Fruit fly (Drosophila melanogaster) whole organism, embryonic: Measurements from ENCODE around the gene Tim8.

Experiments used
- Antp ChIP-seq: fragments of 200-800 bp; sonication (Bioruptor generic); optimal IDR thresholded peaks from 3 replicates; lab custom pipeline; 2016; ENCODE audit warnings: missing biosample characterization, missing genetic modification characterization
- CG10274 ChIP-seq: fragments of 200-800 bp; sonication (Bioruptor generic); optimal IDR thresholded peaks from 3 replicates; lab custom pipeline; 2017; ENCODE audit warnings: missing biosample characterization, mild to moderate bottlenecking, missing genetic modification characterization
- CG12659 ChIP-seq: fragments of 200-800 bp; sonication (Bioruptor generic); optimal IDR thresholded peaks from 3 replicates; lab custom pipeline; 2017; ENCODE audit warnings: mild to moderate bottlenecking, missing biosample characterization, missing genetic modification reagents, missing genetic modification characterization
- CG12744 ChIP-seq: fragments of 200-800 bp; sonication (Bioruptor generic); optimal IDR thresholded peaks from 2 replicates; lab custom pipeline; 2016; ENCODE audit warnings: missing biosample characterization, missing genetic modification characterization
- CG13123 ChIP-seq: fragments of 200-800 bp; sonication (Bioruptor generic); optimal IDR thresholded peaks from 2 replicates; lab custom pipeline; 2016; ENCODE audit warnings: missing biosample characterization, missing genetic modification characterization
- CG16815 ChIP-seq: fragments of 200-800 bp; sonication (Bioruptor generic); optimal IDR thresholded peaks from 3 replicates; lab custom pipeline; 2017; ENCODE audit warnings: missing biosample characterization, mild to moderate bottlenecking, missing genetic modification characterization
- CG16863 ChIP-seq: fragments of 200-800 bp; sonication (Bioruptor generic); optimal IDR thresholded peaks from 3 replicates; lab custom pipeline; 2016; ENCODE audit warnings: missing biosample characterization, missing genetic modification characterization
- CG17359 ChIP-seq: fragments of 200-800 bp; sonication (Bioruptor generic); optimal IDR thresholded peaks from 3 replicates; lab custom pipeline; 2018; ENCODE audit warnings: missing biosample characterization, mild to moderate bottlenecking, missing genetic modification characterization, moderate library complexity
- CG17829 ChIP-seq: fragments of 200-800 bp; optimal IDR thresholded peaks from 2 replicates; lab custom pipeline; 2019; ENCODE audit warnings: missing biosample characterization, mild to moderate bottlenecking, missing genetic modification characterization, moderate library complexity
- CG18262 ChIP-seq: fragments of 200-800 bp; optimal IDR thresholded peaks from 3 replicates; lab custom pipeline; 2019; ENCODE audit warnings: missing biosample characterization, mild to moderate bottlenecking, missing genetic modification characterization, moderate library complexity
- CG18619 ChIP-seq: fragments of 200-800 bp; sonication (Bioruptor generic); optimal IDR thresholded peaks from 3 replicates; lab custom pipeline; 2017; ENCODE audit warnings: missing biosample characterization, mild to moderate bottlenecking, missing genetic modification characterization
- CG2875 ChIP-seq: fragments of 200-800 bp; sonication (Bioruptor generic); optimal IDR thresholded peaks from 2 replicates; lab custom pipeline; 2017; ENCODE audit warnings: missing biosample characterization, mild to moderate bottlenecking, missing genetic modification characterization, missing genetic modification reagents
- CG31224 ChIP-seq: fragments of 200-800 bp; sonication (Bioruptor generic); IDR thresholded peaks from 2 replicates; pipeline ENCODE4 v1.3.6; 2022; ENCODE audit warnings: missing biosample characterization, missing genetic modification characterization
- CG33557 ChIP-seq: fragments of 200-800 bp; sonication (Bioruptor generic); optimal IDR thresholded peaks from 2 replicates; lab custom pipeline; 2019; ENCODE audit warnings: missing biosample characterization, mild to moderate bottlenecking, missing genetic modification characterization, moderate library complexity
- CG3995 ChIP-seq: fragments of 200-800 bp; sonication (Bioruptor generic); optimal IDR thresholded peaks from 3 replicates; lab custom pipeline; 2016; ENCODE audit warnings: missing biosample characterization, missing genetic modification characterization
- CG5953 ChIP-seq: fragments of 200-800 bp; sonication (Bioruptor generic); IDR thresholded peaks from 2 replicates; pipeline ENCODE4 v1.3.6; 2022; ENCODE audit warnings: missing biosample characterization, missing genetic modification characterization
- CG7556 ChIP-seq: fragments of 200-800 bp; sonication (Bioruptor generic); optimal IDR thresholded peaks from 2 replicates; lab custom pipeline; 2017; ENCODE audit warnings: missing biosample characterization, mild to moderate bottlenecking, missing genetic modification characterization
- CG7786 ChIP-seq: fragments of 200-800 bp; sonication (Bioruptor generic); optimal IDR thresholded peaks from 2 replicates; lab custom pipeline; 2016; ENCODE audit warnings: missing biosample characterization, missing genetic modification characterization
- CG7839 ChIP-seq: fragments of 200-800 bp; sonication (Bioruptor generic); optimal IDR thresholded peaks from 3 replicates; lab custom pipeline; 2018; ENCODE audit warnings: missing biosample characterization, mild to moderate bottlenecking, missing genetic modification characterization, moderate library complexity
- CG8359 ChIP-seq: fragments of 200-800 bp; sonication (Bioruptor generic); optimal IDR thresholded peaks from 2 replicates; lab custom pipeline; 2017; ENCODE audit warnings: missing biosample characterization, mild to moderate bottlenecking, missing genetic modification characterization, borderline replicate concordance
- CG8388 ChIP-seq: fragments of 200-800 bp; sonication (Bioruptor generic); optimal IDR thresholded peaks from 2 replicates; lab custom pipeline; 2019; ENCODE audit warnings: missing biosample characterization, mild to moderate bottlenecking, missing genetic modification characterization, moderate library complexity
- CG8478 ChIP-seq: fragments of >200 bp; optimal IDR thresholded peaks from 2 replicates; lab custom pipeline; 2018
- CG8924 ChIP-seq: fragments of 200-800 bp; optimal IDR thresholded peaks from 3 replicates; lab custom pipeline; 2019; ENCODE audit warnings: missing biosample characterization, mild to moderate bottlenecking, missing genetic modification characterization, moderate library complexity
- Dad ChIP-seq: fragments of 200-800 bp; sonication (Bioruptor generic); optimal IDR thresholded peaks from 3 replicates; lab custom pipeline; 2016; ENCODE audit warnings: missing biosample characterization, missing genetic modification characterization
- Dbx ChIP-seq: fragments of 200-800 bp; sonication (Bioruptor generic); IDR thresholded peaks from 3 replicates; pipeline ENCODE4 v1.3.6; 2022; ENCODE audit warnings: missing biosample characterization, missing genetic modification characterization
- Doc3 ChIP-seq: fragments of 200-800 bp; sonication (Bioruptor generic); IDR thresholded peaks from 3 replicates; pipeline ENCODE4 v1.3.6; 2022; ENCODE audit warnings: missing biosample characterization, missing genetic modification characterization; ENCODE audit not compliant: partially characterized antibody
- Dp ChIP-seq: fragments of 200-800 bp; sonication (Bioruptor generic); optimal IDR thresholded peaks from 2 replicates; lab custom pipeline; 2018; ENCODE audit warnings: missing biosample characterization, mild to moderate bottlenecking, missing genetic modification characterization, moderate library complexity
- Drgx ChIP-seq: fragments of 200-800 bp; sonication (Bioruptor generic); IDR thresholded peaks from 2 replicates; pipeline ENCODE4 v1.3.6; 2022; ENCODE audit warnings: missing biosample characterization, missing genetic modification characterization
- Ets65A ChIP-seq: fragments of 200-800 bp; sonication (Bioruptor generic); peaks from one replicate; lab custom pipeline; 2016; ENCODE audit warnings: missing biosample characterization, missing genetic modification characterization
- HLH3B ChIP-seq: fragments of 200-800 bp; sonication (Bioruptor generic); IDR thresholded peaks from 2 replicates; pipeline ENCODE4 v1.3.6; 2022; ENCODE audit warnings: missing biosample characterization, missing genetic modification characterization
- Hmr ChIP-seq: fragments of 200-800 bp; sonication (Bioruptor generic); optimal IDR thresholded peaks from 3 replicates; lab custom pipeline; 2017; ENCODE audit warnings: mild to moderate bottlenecking, missing biosample characterization, missing genetic modification reagents, missing genetic modification characterization
- Opbp ChIP-seq: fragments of 200-800 bp; sonication (Bioruptor generic); IDR thresholded peaks from 3 replicates; pipeline ENCODE4 v1.3.6; 2022; ENCODE audit warnings: missing biosample characterization, missing genetic modification characterization; ENCODE audit not compliant: partially characterized antibody
- PHDP ChIP-seq: fragments of 200-800 bp; sonication (Bioruptor generic); optimal IDR thresholded peaks from 3 replicates; lab custom pipeline; 2018; ENCODE audit warnings: missing biosample characterization, mild to moderate bottlenecking, missing genetic modification characterization, moderate library complexity
- Pdp1 ChIP-seq, 2 experiments: fragments of 200-800 bp; sonication (Bioruptor generic); optimal IDR thresholded peaks; 3 replicates each; lab custom pipeline; 2016; ENCODE audit warnings: missing biosample characterization in 2 of 2, missing genetic modification characterization in 2 of 2, mild to moderate bottlenecking in 1 of 2, moderate library complexity in 1 of 2
- Poxn ChIP-seq: fragments of 200-800 bp; sonication (Bioruptor generic); IDR thresholded peaks from 2 replicates; pipeline ENCODE4 v1.3.6; 2022; ENCODE audit warnings: missing biosample characterization, missing genetic modification characterization
- Ptx1 ChIP-seq: fragments of 200-800 bp; sonication (Bioruptor generic); IDR thresholded peaks from 2 replicates; pipeline ENCODE4 v1.3.6; 2022; ENCODE audit warnings: missing biosample characterization, missing genetic modification characterization
- Six4 ChIP-seq: fragments of 200-800 bp; sonication (Bioruptor generic); optimal IDR thresholded peaks from 2 replicates; lab custom pipeline; 2016; ENCODE audit warnings: missing biosample characterization, missing genetic modification characterization
- ara ChIP-seq: fragments of 200-800 bp; sonication (Bioruptor generic); IDR thresholded peaks from 2 replicates; pipeline ENCODE4 v1.3.6; 2022; ENCODE audit warnings: missing biosample characterization, missing genetic modification characterization
- bigmax ChIP-seq: fragments of 200-800 bp; sonication (Bioruptor generic); optimal IDR thresholded peaks from 2 replicates; lab custom pipeline; 2018; ENCODE audit warnings: missing biosample characterization, mild to moderate bottlenecking, missing genetic modification characterization
- chif ChIP-seq, 2 experiments: fragments of 200-800 bp; sonication (Bioruptor generic); optimal IDR thresholded peaks; 3 replicates each; lab custom pipeline; 2016; ENCODE audit warnings: missing biosample characterization in 2 of 2, missing genetic modification characterization in 2 of 2
- chinmo ChIP-seq: fragments of 200-800 bp; sonication (Bioruptor generic); IDR thresholded peaks from 4 replicates; pipeline ENCODE4 v1.3.6; 2022; ENCODE audit warnings: missing biosample characterization, missing genetic modification characterization; ENCODE audit not compliant: partially characterized antibody
- gce ChIP-seq: fragments of 200-800 bp; sonication (Bioruptor generic); IDR thresholded peaks from 3 replicates; pipeline ENCODE4 v1.3.6; 2022; ENCODE audit warnings: missing biosample characterization, missing genetic modification characterization
- gcm ChIP-seq: fragments of 200-800 bp; sonication (Bioruptor generic); optimal IDR thresholded peaks from 2 replicates; lab custom pipeline; 2019; ENCODE audit warnings: missing biosample characterization, mild to moderate bottlenecking, missing genetic modification characterization, moderate library complexity
- hbn ChIP-seq: fragments of 200-800 bp; sonication (Bioruptor generic); IDR thresholded peaks from 2 replicates; pipeline ENCODE4 v1.3.6; 2022; ENCODE audit warnings: missing biosample characterization, missing genetic modification characterization; ENCODE audit not compliant: partially characterized antibody
- klu ChIP-seq: fragments of 200-800 bp; sonication (Bioruptor generic); IDR thresholded peaks from 2 replicates; pipeline ENCODE4 v1.3.6; 2022; ENCODE audit warnings: missing biosample characterization, missing genetic modification characterization
- otp ChIP-seq: fragments of 200-800 bp; sonication (Bioruptor generic); IDR thresholded peaks from 3 replicates; pipeline ENCODE4, ENCODE4 v1.3.6; 2022; ENCODE audit warnings: missing biosample characterization, missing genetic modification characterization
- sisA ChIP-seq: fragments of 200-800 bp; sonication (Bioruptor generic); IDR thresholded peaks from 2 replicates; pipeline ENCODE4 v1.3.6; 2022; ENCODE audit warnings: missing biosample characterization, missing genetic modification characterization
- trh ChIP-seq: fragments of 200-800 bp; sonication (Bioruptor generic); optimal IDR thresholded peaks from 2 replicates; lab custom pipeline; 2016; ENCODE audit warnings: missing biosample characterization, missing genetic modification characterization
- vvl ChIP-seq: fragments of 200-800 bp; sonication (Bioruptor generic); IDR thresholded peaks from 2 replicates; pipeline ENCODE4 v1.3.6; 2022; ENCODE audit warnings: missing biosample characterization, missing genetic modification characterization

The Tim8 gene

DNA sequence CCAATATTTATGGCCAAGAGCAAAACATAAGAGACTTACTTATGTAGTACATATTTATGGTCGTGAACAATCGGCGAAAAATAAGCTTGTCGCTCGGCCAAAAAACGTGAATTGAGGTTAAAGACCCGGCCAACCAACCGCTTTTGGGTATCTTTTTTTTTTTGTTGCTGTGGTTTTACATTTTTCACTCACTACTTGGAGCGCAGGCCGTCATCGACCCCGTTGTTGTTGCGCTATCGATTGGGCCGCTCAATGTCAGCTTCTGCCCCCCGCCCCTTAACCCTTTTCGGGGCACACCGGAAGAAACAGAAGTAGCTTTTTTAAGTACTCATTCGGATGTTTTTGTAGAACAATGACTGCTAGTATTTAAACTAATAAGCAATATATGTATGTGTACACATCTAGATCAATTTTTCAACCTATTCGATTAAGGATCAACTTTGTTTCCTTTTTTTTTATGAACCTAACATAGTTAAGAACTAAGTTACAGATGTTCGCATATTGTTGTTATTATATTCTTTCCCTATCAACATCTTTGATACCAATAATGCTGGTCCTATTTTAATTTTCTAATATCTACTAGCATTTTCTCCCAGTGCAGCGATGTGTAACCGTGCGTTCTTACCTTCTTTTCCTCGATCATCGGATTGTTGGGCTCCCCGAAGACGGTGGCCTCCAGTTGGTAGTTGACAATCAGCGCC lies 30.0 kb upstream of the Tim8 start (continued):
- TF ChIP-seq CG17829 (tag; lab: Kevin White, UChicago) = peak; percentile 64
- no peak for TF ChIP-seq CG31224 (GFP tag; lab: Robert Waterston, UW)
- peak; percentile 82 for TF ChIP-seq CG12659 (GFP tag; lab: Kevin White, UChicago)
- TF ChIP-seq CG3995 (GFP tag; lab: Kevin White, UChicago) = no peak
- TF ChIP-seq Dp (GFP tag; lab: Kevin White, UChicago) = no peak
- peak; percentile 69 for TF ChIP-seq CG18619
- peak; percentile 51 for TF ChIP-seq CG16815 (GFP tag; lab: Kevin White, UChicago)
- peak; percentile 67 for TF ChIP-seq CG33557 (GFP tag; lab: Kevin White, UChicago)
- TF ChIP-seq Dad (GFP tag; lab: Kevin White, UChicago) = peak; percentile 22
- TF ChIP-seq CG8388 (GFP tag; lab: Kevin White, UChicago) = peak; percentile 72
- peak; percentile 61 for TF ChIP-seq CG17359
- no peak for TF ChIP-seq Poxn (GFP tag; lab: Robert Waterston, UW)
- TF ChIP-seq CG10274 (GFP tag; lab: Kevin White, UChicago) = peak; percentile 15
- TF ChIP-seq trh = peak; percentile 53
- peak; percentile 84 for TF ChIP-seq CG7839
- TF ChIP-seq Drgx = peak; percentile 26; the same call in 1 of the 2 replicates
- peak; percentile 78; the same call in 2 of the 4 replicates for TF ChIP-seq chinmo (GFP tag; lab: Robert Waterston, UW)
- peak; percentile 69 for TF ChIP-seq CG8924 (tag; lab: Kevin White, UChicago)
- TF ChIP-seq gce (GFP tag; lab: Robert Waterston, UW) = 0 out of 3 replicates have a peak, but pooled peaks have one; percentile 22
- TF ChIP-seq Hmr (GFP tag; lab: Kevin White, UChicago) = peak; percentile 0
- peak; percentile 89 for TF ChIP-seq Ets65A (GFP tag; lab: Kevin White, UChicago)
- TF ChIP-seq CG2875 = peak; percentile 60
- peak; percentile 58; the same call in 1 of the 2 replicates for TF ChIP-seq HLH3B (GFP tag; lab: Robert Waterston, UW)
- 0 out of 2 replicates have a peak, but pooled peaks have one; percentile 16 for TF ChIP-seq klu
- no peak for TF ChIP-seq bigmax
- peak; percentile 70 for TF ChIP-seq PHDP (tag; lab: Kevin White, UChicago)
- peak; percentile 46; the same call in 2 of the 3 replicates for TF ChIP-seq Dbx (GFP tag; lab: Robert Waterston, UW)
- peak; percentile 75 to 77 for TF ChIP-seq chif (GFP tag; optimal IDR thresholded peaks at IDR 0.05; lab: Kevin White, UChicago)
- TF ChIP-seq Pdp1 (GFP tag; optimal IDR thresholded peaks at IDR 0.05; lab: Kevin White, UChicago) = peak; percentile 61 to 73
- no peak for TF ChIP-seq Doc3 (GFP tag; lab: Robert Waterston, UW)
- TF ChIP-seq gcm = no peak
- peak; percentile 73 for TF ChIP-seq CG7786 (GFP tag; lab: Kevin White, UChicago)
- TF ChIP-seq CG5953 (GFP tag; lab: Robert Waterston, UW) = no peak
- no peak for TF ChIP-seq ara (GFP tag; lab: Robert Waterston, UW)
- no peak for TF ChIP-seq CG8478 (lab: Kevin White, UChicago)
- peak; percentile 69 for TF ChIP-seq sisA (GFP tag; lab: Robert Waterston, UW)
- peak; percentile 73 for TF ChIP-seq Ptx1 (GFP tag; lab: Robert Waterston, UW)
- peak; percentile 60 for TF ChIP-seq CG16863
- TF ChIP-seq CG8359 (GFP tag; lab: Kevin White, UChicago) = peak; percentile 19
- TF ChIP-seq Six4 = peak; percentile 54
- peak; percentile 84 for TF ChIP-seq CG7556 (GFP tag; lab: Kevin White, UChicago)
- TF ChIP-seq CG12744 = peak; percentile 23
- TF ChIP-seq vvl (GFP tag; lab: Robert Waterston, UW) = peak; percentile 54
- TF ChIP-seq Opbp = no peak
- TF ChIP-seq Antp = peak; percentile 68
- TF ChIP-seq otp (GFP tag; lab: Robert Waterston, UW) = no peak
- peak; percentile 8 for TF ChIP-seq CG13123 (GFP tag; lab: Kevin White, UChicago)
- TF ChIP-seq CG18262 (tag; lab: Kevin White, UChicago) = peak; percentile 78
- TF ChIP-seq hbn (GFP tag; lab: Robert Waterston, UW) = no peak
